Fruit fly (Drosophila melanogaster) whole organism, embryonic: ENCODE results near the gene CG33946.

Experiments used
- Bdp1 ChIP-seq: fragments of 200-800 bp; sonication (Bioruptor generic); optimal IDR thresholded peaks from 3 replicates; lab custom pipeline; 2016; ENCODE audit warnings: missing biosample characterization, missing genetic modification characterization
- CG10209 ChIP-seq: fragments of 200-800 bp; sonication (Bioruptor generic); optimal IDR thresholded peaks from 3 replicates; lab custom pipeline; 2017; ENCODE audit warnings: missing biosample characterization, mild to moderate bottlenecking, missing genetic modification characterization, missing genetic modification reagents
- CG11093 ChIP-seq: fragments of 200-800 bp; sonication (Bioruptor generic); IDR thresholded peaks from 3 replicates; pipeline ENCODE4 v1.3.6; 2022; ENCODE audit warnings: missing biosample characterization, missing genetic modification characterization
- CG11456 ChIP-seq: fragments of 200-800 bp; sonication (Bioruptor generic); IDR thresholded peaks from 3 replicates; pipeline ENCODE4 v1.3.6; 2022; ENCODE audit warnings: missing biosample characterization, missing genetic modification characterization
- CG12942 ChIP-seq: fragments of 200-800 bp; sonication (Bioruptor generic); optimal IDR thresholded peaks from 3 replicates; lab custom pipeline; 2016; ENCODE audit warnings: missing biosample characterization, missing genetic modification characterization
- CG15479 ChIP-seq: fragments of 200-800 bp; sonication (Bioruptor generic); optimal IDR thresholded peaks from 3 replicates; lab custom pipeline; 2019; ENCODE audit warnings: missing biosample characterization, mild to moderate bottlenecking, missing genetic modification characterization, moderate library complexity
- CG18011 ChIP-seq: fragments of 200-800 bp; sonication (Bioruptor generic); optimal IDR thresholded peaks from 2 replicates; lab custom pipeline; 2017; ENCODE audit warnings: missing biosample characterization, missing genetic modification characterization, mild to moderate bottlenecking, moderate library complexity, missing genotype
- CG32532 ChIP-seq: fragments of 200-800 bp; sonication (Bioruptor generic); IDR thresholded peaks from 2 replicates; pipeline ENCODE4 v1.3.6; 2022; ENCODE audit warnings: missing biosample characterization, missing genetic modification characterization
- CG33213 ChIP-seq: fragments of 200-800 bp; sonication (Bioruptor generic); optimal IDR thresholded peaks from 3 replicates; lab custom pipeline; 2016; ENCODE audit warnings: missing biosample characterization, missing genetic modification characterization
- CG3995 ChIP-seq: fragments of 200-800 bp; sonication (Bioruptor generic); optimal IDR thresholded peaks from 3 replicates; lab custom pipeline; 2016; ENCODE audit warnings: missing biosample characterization, missing genetic modification characterization
- CG4328 ChIP-seq: fragments of 200-800 bp; sonication (Bioruptor generic); optimal IDR thresholded peaks from 3 replicates; lab custom pipeline; 2017; ENCODE audit warnings: missing biosample characterization, missing genetic modification reagents, missing genetic modification characterization
- CG4404 ChIP-seq: fragments of 200-800 bp; sonication (Bioruptor generic); IDR thresholded peaks from 2 replicates; pipeline ENCODE4 v1.3.6; 2022; ENCODE audit warnings: missing biosample characterization, missing genetic modification characterization
- CG4707 ChIP-seq: fragments of 200-800 bp; sonication (Bioruptor generic); optimal IDR thresholded peaks from 2 replicates; lab custom pipeline; 2018; ENCODE audit warnings: missing biosample characterization, mild to moderate bottlenecking, missing genetic modification characterization, moderate library complexity
- CG6765 ChIP-seq: fragments of 200-800 bp; sonication (Bioruptor generic); optimal IDR thresholded peaks from 3 replicates; lab custom pipeline; 2017; ENCODE audit warnings: missing biosample characterization, mild to moderate bottlenecking, missing genetic modification characterization
- Ets65A ChIP-seq: fragments of 200-800 bp; sonication (Bioruptor generic); peaks from one replicate; lab custom pipeline; 2016; ENCODE audit warnings: missing biosample characterization, missing genetic modification characterization
- Gug ChIP-seq: fragments of 200-800 bp; sonication (Bioruptor generic); IDR thresholded peaks from 4 replicates; pipeline ENCODE4 v1.3.6; 2022; ENCODE audit warnings: missing biosample characterization, missing genetic modification characterization
- Hr39 ChIP-seq: fragments of >200 bp; optimal IDR thresholded peaks from 2 replicates; lab custom pipeline; 2017
- Hr78 ChIP-seq, 2 experiments: fragments of 200-800 bp in 1 of 2; fragments of >200 bp in 1 of 2; sonication (Bioruptor generic) in 1 of 2; optimal IDR thresholded peaks; 2 replicates each; lab custom pipeline; 2017 to 2019; ENCODE audit warnings: missing biosample characterization in 2 of 2, missing genetic modification characterization in 2 of 2, mild to moderate bottlenecking in 1 of 2, moderate library complexity in 1 of 2
- Kr ChIP-seq: fragments of 200-800 bp; sonication (Bioruptor generic); optimal IDR thresholded peaks from 2 replicates; lab custom pipeline; 2017; ENCODE audit warnings: missing biosample characterization, mild to moderate bottlenecking, missing genetic modification characterization
- MBD-R2 ChIP-seq: fragments of 200-800 bp; sonication (Bioruptor generic); IDR thresholded peaks from 2 replicates; pipeline ENCODE4 v1.3.6; 2022; ENCODE audit warnings: missing biosample characterization, missing genetic modification characterization
- MTF-1 ChIP-seq: fragments of 200-800 bp; sonication (Bioruptor generic); optimal IDR thresholded peaks from 2 replicates; lab custom pipeline; 2018; ENCODE audit warnings: missing biosample characterization, mild to moderate bottlenecking, missing genetic modification characterization, borderline replicate concordance
- NFAT ChIP-seq: fragments of 200-800 bp; sonication (Bioruptor generic); IDR thresholded peaks from 2 replicates; pipeline ENCODE4 v1.3.6; 2022; ENCODE audit warnings: missing biosample characterization, missing genetic modification characterization
- Rfx ChIP-seq: fragments of 200-800 bp; sonication (Bioruptor generic); IDR thresholded peaks from 2 replicates; pipeline ENCODE4 v1.3.6; 2022; ENCODE audit warnings: missing biosample characterization, missing genetic modification characterization
- Side ChIP-seq: fragments of 200-800 bp; sonication (Bioruptor generic); optimal IDR thresholded peaks from 2 replicates; lab custom pipeline; 2016; ENCODE audit warnings: missing biosample characterization, missing genetic modification characterization
- Xbp1 ChIP-seq: fragments of 200-800 bp; sonication (Bioruptor generic); optimal IDR thresholded peaks from 3 replicates; lab custom pipeline; 2016; ENCODE audit warnings: missing biosample characterization, mild to moderate bottlenecking, missing genetic modification characterization
- YL-1 ChIP-seq: fragments of 200-800 bp; sonication (Bioruptor generic); optimal IDR thresholded peaks from 3 replicates; lab custom pipeline; 2017; ENCODE audit warnings: missing biosample characterization, mild to moderate bottlenecking, missing genetic modification characterization
- bsh ChIP-seq, 2 experiments: fragments of 200-800 bp; sonication (Bioruptor generic); optimal IDR thresholded peaks; 2 replicates each; lab custom pipeline; 2017 to 2018; ENCODE audit warnings: mild to moderate bottlenecking in 2 of 2, missing biosample characterization in 2 of 2, missing genetic modification characterization in 2 of 2, moderate library complexity in 1 of 2
- ci ChIP-seq: fragments of 200-800 bp; sonication (Bioruptor generic); IDR thresholded peaks from 3 replicates; pipeline ENCODE4 v1.3.6; 2022; ENCODE audit warnings: missing biosample characterization, missing genetic modification characterization
- emc ChIP-seq: fragments of 200-800 bp; sonication (Bioruptor generic); optimal IDR thresholded peaks from 2 replicates; lab custom pipeline; 2016; ENCODE audit warnings: missing biosample characterization, missing genetic modification characterization
- ewg ChIP-seq: fragments of 200-800 bp; sonication (Bioruptor generic); optimal IDR thresholded peaks from 3 replicates; lab custom pipeline; 2017; ENCODE audit warnings: mild to moderate bottlenecking, missing biosample characterization, missing genetic modification reagents, missing genetic modification characterization
- hkb ChIP-seq, 2 experiments: fragments of 200-800 bp in 1 of 2; fragments of >200 bp in 1 of 2; sonication (Bioruptor generic) in 1 of 2; IDR thresholded peaks in 1 of 2; optimal IDR thresholded peaks in 1 of 2; 2 replicates each; pipeline versions ENCODE4 v1.3.6 to Lab custom; 2017 to 2022; ENCODE audit warnings: missing biosample characterization in 1 of 2, missing genetic modification characterization in 1 of 2
- insv ChIP-seq, 2 experiments: fragments of 200-800 bp; sonication (Bioruptor generic); optimal IDR thresholded peaks; 3 replicates each; lab custom pipeline; 2016 to 2018; ENCODE audit warnings: missing biosample characterization in 2 of 2, missing genetic modification characterization in 2 of 2
- inv ChIP-seq: fragments of 200-800 bp; sonication (Bioruptor generic); IDR thresholded peaks from 2 replicates; pipeline ENCODE4 v1.3.6; 2022; ENCODE audit warnings: missing biosample characterization, missing genetic modification characterization; ENCODE audit not compliant: partially characterized antibody
- jumu ChIP-seq: fragments of 200-800 bp; sonication (Bioruptor generic); optimal IDR thresholded peaks from 3 replicates; lab custom pipeline; 2016; ENCODE audit warnings: missing biosample characterization, missing genetic modification characterization
- klu ChIP-seq: fragments of 200-800 bp; sonication (Bioruptor generic); IDR thresholded peaks from 2 replicates; pipeline ENCODE4 v1.3.6; 2022; ENCODE audit warnings: missing biosample characterization, missing genetic modification characterization
- lmd ChIP-seq: fragments of 200-800 bp; sonication (Bioruptor generic); IDR thresholded peaks from 2 replicates; pipeline ENCODE4 v1.3.6; 2022; ENCODE audit warnings: missing biosample characterization, missing genetic modification characterization
- luna ChIP-seq: fragments of 200-800 bp; sonication (Bioruptor generic); optimal IDR thresholded peaks from 2 replicates; lab custom pipeline; 2016; ENCODE audit warnings: missing biosample characterization, missing genetic modification characterization
- mam ChIP-seq: fragments of 200-800 bp; sonication (Bioruptor generic); optimal IDR thresholded peaks from 3 replicates; lab custom pipeline; 2016; ENCODE audit warnings: missing biosample characterization, missing genetic modification characterization
- nerfin-1 ChIP-seq: fragments of 200-800 bp; sonication (Bioruptor generic); optimal IDR thresholded peaks from 3 replicates; lab custom pipeline; 2019; ENCODE audit warnings: missing biosample characterization, mild to moderate bottlenecking, missing genetic modification characterization, moderate library complexity
- nmo ChIP-seq: fragments of 200-800 bp; sonication (Bioruptor generic); optimal IDR thresholded peaks from 2 replicates; lab custom pipeline; 2018; ENCODE audit warnings: missing biosample characterization, mild to moderate bottlenecking, missing genetic modification characterization, moderate library complexity
- pros ChIP-seq: fragments of 200-800 bp; sonication (Bioruptor generic); optimal IDR thresholded peaks from 3 replicates; lab custom pipeline; 2019; ENCODE audit warnings: missing biosample characterization, mild to moderate bottlenecking, missing genetic modification characterization, moderate library complexity
- sc ChIP-seq, 3 experiments: fragments of >200 bp in 2 of 3; fragments of 200-800 bp in 1 of 3; sonication (Bioruptor generic) in 1 of 3; optimal IDR thresholded peaks; 2 replicates in 2 of 3; 3 replicates in 1 of 3; lab custom pipeline; 2017; ENCODE audit warnings: mild to moderate bottlenecking in 1 of 3, missing biosample characterization in 1 of 3, missing genetic modification characterization in 1 of 3, missing genetic modification reagents in 1 of 3
- sens ChIP-seq: fragments of 200-800 bp; sonication (Bioruptor generic); peaks from one replicate; lab custom pipeline; 2016; ENCODE audit warnings: missing biosample characterization, missing genetic modification characterization
- ssp ChIP-seq: fragments of 200-800 bp; sonication (Bioruptor generic); IDR thresholded peaks from 2 replicates; pipeline ENCODE4 v1.3.6; 2022; ENCODE audit warnings: missing biosample characterization, missing genetic modification characterization
- sug ChIP-seq: fragments of 200-800 bp; optimal IDR thresholded peaks from 2 replicates; lab custom pipeline; 2019; ENCODE audit warnings: missing biosample characterization, mild to moderate bottlenecking, missing genetic modification characterization, moderate library complexity
- tll ChIP-seq, 2 experiments: fragments of 200-800 bp in 1 of 2; fragments of >200 bp in 1 of 2; sonication (Bioruptor generic) in 1 of 2; optimal IDR thresholded peaks; 2 replicates each; lab custom pipeline; 2017 to 2019; ENCODE audit warnings: missing biosample characterization in 2 of 2, missing genetic modification characterization in 2 of 2, mild to moderate bottlenecking in 1 of 2, moderate library complexity in 1 of 2
- trh ChIP-seq: fragments of 200-800 bp; sonication (Bioruptor generic); optimal IDR thresholded peaks from 2 replicates; lab custom pipeline; 2016; ENCODE audit warnings: missing biosample characterization, missing genetic modification characterization
- usp ChIP-seq: fragments of >200 bp; optimal IDR thresholded peaks from 2 replicates; lab custom pipeline; 2017; ENCODE audit warnings: missing biosample characterization, missing genetic modification characterization
- zf30C ChIP-seq: fragments of 200-800 bp; sonication (Bioruptor generic); optimal IDR thresholded peaks from 3 replicates; lab custom pipeline; 2018; ENCODE audit warnings: missing biosample characterization, mild to moderate bottlenecking, missing genetic modification characterization
- zfh2 ChIP-seq: fragments of 200-800 bp; sonication (Bioruptor generic); optimal IDR thresholded peaks from 2 replicates; lab custom pipeline; 2016; ENCODE audit warnings: missing biosample characterization, missing genetic modification characterization

The CG33946 gene

DNA sequence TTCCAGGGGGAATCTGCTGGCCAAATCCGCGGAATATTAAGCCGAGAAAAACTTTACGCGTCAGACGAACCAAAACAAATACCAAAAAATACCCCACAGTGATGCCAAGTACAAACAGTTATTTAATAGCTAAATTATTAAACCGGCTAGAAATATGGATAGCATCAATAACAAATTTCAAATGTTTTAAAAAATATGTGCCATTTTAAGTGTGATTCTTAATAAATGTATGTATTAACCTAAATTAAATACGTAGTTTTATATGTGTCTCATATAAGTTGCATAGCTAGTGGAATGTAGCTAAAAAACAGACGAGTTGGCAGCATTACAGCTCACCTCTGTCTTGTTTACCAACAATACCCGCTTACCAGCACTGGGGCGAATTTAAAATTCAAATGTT is 38.6 kb upstream of the CG33946 start, which contains the start of gene CG10274 (continued):
- TF ChIP-seq CG32532 (peak; percentile 66), luna (GFP tag; lab: Kevin White, UChicago) (peak; percentile 65), MTF-1 (no peak), nmo (GFP tag; lab: Kevin White, UChicago) (peak; percentile 91), MBD-R2 (GFP tag; lab: Robert Waterston, UW) (peak; percentile 89), Xbp1 (GFP tag; lab: Kevin White, UChicago) (peak; percentile 87), ewg (peak; percentile 61), jumu (peak; percentile 64), sens (GFP tag; lab: Kevin White, UChicago) (peak; percentile 96), trh (GFP tag; lab: Kevin White, UChicago) (peak; percentile 36), CG4328 (peak; percentile 50), sc (optimal IDR thresholded peaks at IDR 0.05; lab: Kevin White, UChicago) (no peak), sc (GFP tag; optimal IDR thresholded peaks at IDR 0.05; lab: Kevin White, UChicago) (peak; percentile 29), zf30C (GFP tag; lab: Kevin White, UChicago) (no peak), ci (peak; percentile 35; the same call in 1 of the 3 replicates), CG33213 (GFP tag; lab: Kevin White, UChicago) (peak; percentile 62), CG12942 (GFP tag; lab: Kevin White, UChicago) (peak; percentile 72), bsh (GFP tag; optimal IDR thresholded peaks at IDR 0.05; lab: Kevin White, UChicago) (peak in 1 of 2 experiments; percentile 68), Side (GFP tag; lab: Kevin White, UChicago) (peak; percentile 58), CG11456 (GFP tag; lab: Robert Waterston, UW) (no peak; the same call in 2 of the 3 replicates), usp (GFP tag; lab: Kevin White, UChicago) (no peak), insv (GFP tag; optimal IDR thresholded peaks at IDR 0.05; lab: Kevin White, UChicago) (peak in 1 of 2 experiments; percentile 31), nerfin-1 (tag; lab: Kevin White, UChicago) (peak; percentile 81), ssp (GFP tag; lab: Robert Waterston, UW) (peak; percentile 53), inv (GFP tag; lab: Robert Waterston, UW) (no peak), hkb (optimal IDR thresholded peaks at IDR 0.05; lab: Kevin White, UChicago) (no peak), hkb (GFP tag; IDR thresholded peaks at IDR 0.05; lab: Robert Waterston, UW) (peak; percentile 37; the same call in 1 of the 2 replicates), Hr39 (lab: Kevin White, UChicago) (no peak), mam (peak; percentile 80), Rfx (peak; percentile 86), YL-1 (GFP tag; lab: Kevin White, UChicago) (peak; percentile 65), Gug (GFP tag; lab: Robert Waterston, UW) (peak; percentile 65; the same call in 3 of the 4 replicates), NFAT (GFP tag; lab: Robert Waterston, UW) (peak; percentile 59; the same call in 1 of the 2 replicates), lmd (GFP tag; lab: Robert Waterston, UW) (peak; percentile 80), CG3995 (peak; percentile 79), emc (GFP tag; lab: Kevin White, UChicago) (peak; percentile 47), CG15479 (no peak), Ets65A (GFP tag; lab: Kevin White, UChicago) (peak; percentile 98), CG10209 (peak; percentile 76), pros (GFP tag; lab: Kevin White, UChicago) (no peak), Kr (GFP tag; lab: Kevin White, UChicago) (no peak), CG6765 (GFP tag; lab: Kevin White, UChicago) (peak; percentile 43), CG4404 (GFP tag; lab: Robert Waterston, UW) (peak; percentile 71), klu (GFP tag; lab: Robert Waterston, UW) (peak; percentile 73; the same call in 1 of the 2 replicates), Bdp1 (GFP tag; lab: Kevin White, UChicago) (peak; percentile 69), CG4707 (GFP tag; lab: Kevin White, UChicago) (no peak), sug (tag; lab: Kevin White, UChicago) (peak; percentile 84), CG18011 (GFP tag; lab: Kevin White, UChicago) (peak; percentile 59), tll (GFP tag; optimal IDR thresholded peaks at IDR 0.05; lab: Kevin White, UChicago) (peak in 1 of 2 experiments; percentile 44), CG11093 (GFP tag; lab: Robert Waterston, UW) (no peak), Hr78 (GFP tag; optimal IDR thresholded peaks at IDR 0.05; lab: Kevin White, UChicago) (no peak), zfh2 (peak; percentile 80)
